Fruit fly (Drosophila melanogaster) whole organism, embryonic: ENCODE measurements around the gene CG5815.
A peak's percentile ranks its signal among the peaks of the same experiment; 100 is the strongest.

ENCODE experiments used
- CG12659 ChIP-seq: fragments of 200-800 bp; sonication (Bioruptor generic); optimal IDR thresholded peaks from 3 replicates; lab custom pipeline; 2017; ENCODE audit warnings: mild to moderate bottlenecking, missing biosample characterization, missing genetic modification reagents, missing genetic modification characterization
- CG14710 ChIP-seq: fragments of 200-800 bp; sonication (Bioruptor generic); optimal IDR thresholded peaks from 3 replicates; lab custom pipeline; 2019; ENCODE audit warnings: missing biosample characterization, mild to moderate bottlenecking, missing genetic modification characterization, moderate library complexity
- CG15601 ChIP-seq: fragments of 200-800 bp; sonication (Bioruptor generic); optimal IDR thresholded peaks from 3 replicates; lab custom pipeline; 2019; ENCODE audit warnings: missing biosample characterization, mild to moderate bottlenecking, missing genetic modification characterization, moderate library complexity
- CG18476 ChIP-seq: fragments of 200-800 bp; sonication (Bioruptor generic); optimal IDR thresholded peaks from 2 replicates; lab custom pipeline; 2016; ENCODE audit warnings: missing biosample characterization, mild to moderate bottlenecking, missing genetic modification characterization
- CG18619 ChIP-seq: fragments of 200-800 bp; sonication (Bioruptor generic); optimal IDR thresholded peaks from 3 replicates; lab custom pipeline; 2017; ENCODE audit warnings: missing biosample characterization, mild to moderate bottlenecking, missing genetic modification characterization
- CG18764 ChIP-seq: fragments of 200-800 bp; sonication (Bioruptor generic); optimal IDR thresholded peaks from 3 replicates; lab custom pipeline; 2016; ENCODE audit warnings: missing biosample characterization, missing genetic modification characterization
- CG3995 ChIP-seq: fragments of 200-800 bp; sonication (Bioruptor generic); optimal IDR thresholded peaks from 3 replicates; lab custom pipeline; 2016; ENCODE audit warnings: missing biosample characterization, missing genetic modification characterization
- CG4617 ChIP-seq: fragments of 200-800 bp; sonication (Bioruptor generic); optimal IDR thresholded peaks from 3 replicates; lab custom pipeline; 2016; ENCODE audit warnings: missing biosample characterization, missing genetic modification characterization, borderline replicate concordance
- CG5180 ChIP-seq: fragments of 200-800 bp; sonication (Bioruptor generic); optimal IDR thresholded peaks from 3 replicates; lab custom pipeline; 2017; ENCODE audit warnings: missing biosample characterization, missing genetic modification characterization, mild to moderate bottlenecking, moderate library complexity, missing genetic modification reagents
- CG6683 ChIP-seq: fragments of 200-800 bp; sonication (Bioruptor generic); optimal IDR thresholded peaks from 2 replicates; lab custom pipeline; 2017; ENCODE audit warnings: missing biosample characterization, mild to moderate bottlenecking, missing genetic modification characterization, missing genetic modification reagents
- CG6689 ChIP-seq: fragments of 200-800 bp; sonication (Bioruptor generic); IDR thresholded peaks from 2 replicates; pipeline ENCODE4 v1.3.6; 2022; ENCODE audit warnings: missing biosample characterization, missing genetic modification characterization
- CG6791 ChIP-seq: fragments of 200-800 bp; sonication (Bioruptor generic); IDR thresholded peaks from 3 replicates; pipeline ENCODE4 v1.3.6; 2022; ENCODE audit warnings: missing biosample characterization, missing genetic modification characterization; ENCODE audit not compliant: partially characterized antibody
- CG7556 ChIP-seq: fragments of 200-800 bp; sonication (Bioruptor generic); optimal IDR thresholded peaks from 2 replicates; lab custom pipeline; 2017; ENCODE audit warnings: missing biosample characterization, mild to moderate bottlenecking, missing genetic modification characterization
- CG9797 ChIP-seq: fragments of 200-800 bp; sonication (Bioruptor generic); optimal IDR thresholded peaks from 3 replicates; lab custom pipeline; 2018; ENCODE audit warnings: missing biosample characterization, mild to moderate bottlenecking, missing genetic modification characterization
- CG9817 ChIP-seq: fragments of 200-800 bp; sonication (Bioruptor generic); optimal IDR thresholded peaks from 2 replicates; lab custom pipeline; 2018; ENCODE audit warnings: missing biosample characterization, mild to moderate bottlenecking, missing genetic modification characterization, moderate library complexity
- Dp ChIP-seq: fragments of 200-800 bp; sonication (Bioruptor generic); optimal IDR thresholded peaks from 2 replicates; lab custom pipeline; 2018; ENCODE audit warnings: missing biosample characterization, mild to moderate bottlenecking, missing genetic modification characterization, moderate library complexity
- E2f2 ChIP-seq: fragments of 200-800 bp; sonication (Bioruptor generic); IDR thresholded peaks from 2 replicates; pipeline ENCODE4 v1.3.6; 2022; ENCODE audit warnings: missing biosample characterization, missing genetic modification characterization
- GATAe ChIP-seq: fragments of 200-800 bp; sonication (Bioruptor generic); conservative IDR thresholded peaks from 2 replicates; pipeline ENCODE4 v1.3.6; 2022; ENCODE audit warnings: missing biosample characterization, missing genetic modification characterization
- Med ChIP-seq: fragments of 200-800 bp; sonication (Bioruptor generic); peaks from one replicate; lab custom pipeline; 2016; ENCODE audit warnings: missing biosample characterization, missing genetic modification characterization, mild to moderate bottlenecking, inconsistent platforms, moderate library complexity
- NFAT ChIP-seq: fragments of 200-800 bp; sonication (Bioruptor generic); IDR thresholded peaks from 2 replicates; pipeline ENCODE4 v1.3.6; 2022; ENCODE audit warnings: missing biosample characterization, missing genetic modification characterization
- Pdp1 ChIP-seq, 2 experiments: fragments of 200-800 bp; sonication (Bioruptor generic); optimal IDR thresholded peaks; 3 replicates each; lab custom pipeline; 2016; ENCODE audit warnings: missing biosample characterization in 2 of 2, missing genetic modification characterization in 2 of 2, mild to moderate bottlenecking in 1 of 2, moderate library complexity in 1 of 2
- Trl ChIP-seq, 3 experiments: fragments of >200 bp in 2 of 3; fragments of 200-800 bp in 1 of 3; sonication (Bioruptor generic) in 1 of 3; optimal IDR thresholded peaks; 2 replicates in 1 of 3; 3 replicates in 2 of 3; lab custom pipeline; 2016 to 2017; ENCODE audit warnings: missing biosample characterization in 1 of 3, missing genetic modification characterization in 1 of 3
- ato ChIP-seq: fragments of 200-800 bp; sonication (Bioruptor generic); IDR thresholded peaks from 2 replicates; pipeline ENCODE4 v1.3.6; 2022; ENCODE audit warnings: missing biosample characterization, missing genetic modification characterization; ENCODE audit not compliant: partially characterized antibody
- chinmo ChIP-seq: fragments of 200-800 bp; sonication (Bioruptor generic); IDR thresholded peaks from 4 replicates; pipeline ENCODE4 v1.3.6; 2022; ENCODE audit warnings: missing biosample characterization, missing genetic modification characterization; ENCODE audit not compliant: partially characterized antibody
- disco-r ChIP-seq: fragments of 200-800 bp; sonication (Bioruptor generic); optimal IDR thresholded peaks from 2 replicates; lab custom pipeline; 2016; ENCODE audit warnings: missing biosample characterization, missing genetic modification characterization
- exex ChIP-seq: fragments of 200-800 bp; sonication (Bioruptor generic); optimal IDR thresholded peaks from 4 replicates; lab custom pipeline; 2018; ENCODE audit warnings: missing biosample characterization, mild to moderate bottlenecking, missing genetic modification characterization, moderate library complexity
- gce ChIP-seq: fragments of 200-800 bp; sonication (Bioruptor generic); IDR thresholded peaks from 3 replicates; pipeline ENCODE4 v1.3.6; 2022; ENCODE audit warnings: missing biosample characterization, missing genetic modification characterization
- gcm ChIP-seq: fragments of 200-800 bp; sonication (Bioruptor generic); optimal IDR thresholded peaks from 2 replicates; lab custom pipeline; 2019; ENCODE audit warnings: missing biosample characterization, mild to moderate bottlenecking, missing genetic modification characterization, moderate library complexity
- grn ChIP-seq: fragments of 200-800 bp; sonication (Bioruptor generic); optimal IDR thresholded peaks from 3 replicates; lab custom pipeline; 2017; ENCODE audit warnings: missing biosample characterization, missing genetic modification characterization
- gsb ChIP-seq: fragments of 200-800 bp; sonication (Bioruptor generic); IDR thresholded peaks from 2 replicates; pipeline ENCODE4 v1.3.6; 2022; ENCODE audit warnings: missing biosample characterization, missing genetic modification characterization
- gt ChIP-seq: fragments of 200-800 bp; sonication (Bioruptor generic); IDR thresholded peaks from 2 replicates; pipeline ENCODE4 v1.3.6; 2022; ENCODE audit warnings: missing biosample characterization, missing genetic modification characterization
- lab ChIP-seq: fragments of 200-800 bp; sonication (Bioruptor generic); optimal IDR thresholded peaks from 3 replicates; lab custom pipeline; 2017; ENCODE audit warnings: missing biosample characterization, missing genetic modification characterization, mild to moderate bottlenecking, moderate library complexity, missing genetic modification reagents
- nerfin-2 ChIP-seq: fragments of 200-800 bp; sonication (Bioruptor generic); IDR thresholded peaks from 2 replicates; pipeline ENCODE4 v1.3.6; 2022; ENCODE audit warnings: missing biosample characterization, missing genetic modification characterization; ENCODE audit not compliant: partially characterized antibody
- org-1 ChIP-seq: fragments of 200-800 bp; sonication (Bioruptor generic); optimal IDR thresholded peaks from 2 replicates; lab custom pipeline; 2017; ENCODE audit warnings: missing biosample characterization, missing genetic modification characterization
- repo ChIP-seq: fragments of 200-800 bp; sonication (Bioruptor generic); optimal IDR thresholded peaks from 2 replicates; lab custom pipeline; 2016; ENCODE audit warnings: missing biosample characterization, missing genetic modification characterization
- rib ChIP-seq: fragments of 200-800 bp; sonication (Bioruptor generic); IDR thresholded peaks from 2 replicates; pipeline ENCODE4 v1.3.6; 2022; ENCODE audit warnings: missing biosample characterization, missing genetic modification characterization
- vvl ChIP-seq: fragments of 200-800 bp; sonication (Bioruptor generic); IDR thresholded peaks from 2 replicates; pipeline ENCODE4 v1.3.6; 2022; ENCODE audit warnings: missing biosample characterization, missing genetic modification characterization
- zfh2 ChIP-seq: fragments of 200-800 bp; sonication (Bioruptor generic); optimal IDR thresholded peaks from 2 replicates; lab custom pipeline; 2016; ENCODE audit warnings: missing biosample characterization, missing genetic modification characterization

CG5815 gene

DNA sequence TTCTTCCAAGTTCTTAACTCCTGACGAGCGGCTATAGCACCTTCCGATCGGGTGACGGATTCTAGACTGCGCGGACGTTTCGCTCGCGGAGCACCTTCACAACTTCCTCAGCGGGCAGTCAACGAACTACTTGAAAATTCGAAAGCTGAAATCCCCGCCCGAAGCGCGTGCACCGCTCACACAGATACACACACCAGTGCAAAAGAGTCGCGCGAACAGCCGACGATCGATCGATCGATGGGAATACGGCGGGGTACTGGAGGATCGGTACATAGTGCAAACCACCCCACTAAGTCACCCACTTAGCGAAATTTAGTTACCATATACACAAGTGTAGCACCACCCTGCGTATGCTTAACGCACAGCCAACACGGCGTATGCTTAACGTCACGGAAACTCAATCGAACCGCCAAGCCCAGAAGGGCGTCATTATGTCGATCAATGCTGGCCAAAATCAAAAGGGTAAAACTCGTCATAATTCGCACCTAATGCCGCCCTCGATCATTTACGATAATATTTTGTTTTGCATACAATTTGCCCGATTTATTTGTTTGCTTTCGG is 6.2 kb upstream of the CG5815 start, which contains the start of gene CAH9 (continued):
- TF ChIP-seq CG6791 (no peak), NFAT (GFP tag; lab: Robert Waterston, UW) (0 out of 2 replicates have a peak, but pooled peaks have one; percentile 3), E2f2 (GFP tag; lab: Robert Waterston, UW) (no peak), CG9817 (tag; lab: Kevin White, UChicago) (no peak), CG6683 (GFP tag; lab: Kevin White, UChicago) (no peak), rib (GFP tag; lab: Robert Waterston, UW) (no peak), CG12659 (GFP tag; lab: Kevin White, UChicago) (no peak)

DNA sequence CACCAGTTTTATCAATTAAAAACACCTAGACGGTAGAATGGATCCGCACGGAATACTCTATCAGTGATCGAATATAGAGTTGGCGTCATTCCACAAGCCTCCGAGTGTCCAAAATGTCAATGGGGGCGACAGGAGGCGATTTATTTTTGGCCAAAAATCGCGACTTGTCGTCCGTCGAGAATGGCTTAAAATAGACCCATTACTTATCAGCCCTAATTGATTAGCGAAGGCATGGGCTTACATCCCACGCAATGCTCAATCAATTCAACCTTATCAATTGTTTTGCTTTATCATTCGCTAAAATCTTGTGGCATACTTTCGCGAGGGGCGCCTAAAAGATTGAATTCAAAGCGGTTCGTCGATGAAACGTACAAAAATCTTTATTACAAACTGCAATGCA is 4.3 kb upstream of the CG5815 start:
- no peak for TF ChIP-seq CG4617
- TF ChIP-seq lab = peak; percentile 60
- TF ChIP-seq CG18619 (GFP tag; lab: Kevin White, UChicago) = no peak
- no peak for TF ChIP-seq CG3995
- TF ChIP-seq CG6689 (GFP tag; lab: Robert Waterston, UW) = no peak
- TF ChIP-seq gsb = no peak
- no peak for TF ChIP-seq CG7556
- 0 out of 4 replicates have a peak, but pooled peaks have one; percentile 41 for TF ChIP-seq chinmo
- TF ChIP-seq CG9797 = no peak
- peak; percentile 80 for TF ChIP-seq grn
- TF ChIP-seq exex = peak; percentile 31
- 0 out of 2 replicates have a peak, but pooled peaks have one; percentile 25 for TF ChIP-seq GATAe (GFP tag; lab: Robert Waterston, UW)
- TF ChIP-seq disco-r (GFP tag; lab: Kevin White, UChicago) = no peak
- TF ChIP-seq Trl (optimal IDR thresholded peaks at IDR 0.05; lab: Kevin White, UChicago) = no peak
- TF ChIP-seq Trl (GFP tag; optimal IDR thresholded peaks at IDR 0.05; lab: Kevin White, UChicago) = no peak
- TF ChIP-seq CG15601 (tag; lab: Kevin White, UChicago) = no peak
- TF ChIP-seq CG14710 (tag; lab: Kevin White, UChicago) = no peak
- TF ChIP-seq Med = no peak
- TF ChIP-seq repo (GFP tag; lab: Kevin White, UChicago) = no peak
- no peak for TF ChIP-seq nerfin-2 (GFP tag; lab: Robert Waterston, UW)

DNA sequence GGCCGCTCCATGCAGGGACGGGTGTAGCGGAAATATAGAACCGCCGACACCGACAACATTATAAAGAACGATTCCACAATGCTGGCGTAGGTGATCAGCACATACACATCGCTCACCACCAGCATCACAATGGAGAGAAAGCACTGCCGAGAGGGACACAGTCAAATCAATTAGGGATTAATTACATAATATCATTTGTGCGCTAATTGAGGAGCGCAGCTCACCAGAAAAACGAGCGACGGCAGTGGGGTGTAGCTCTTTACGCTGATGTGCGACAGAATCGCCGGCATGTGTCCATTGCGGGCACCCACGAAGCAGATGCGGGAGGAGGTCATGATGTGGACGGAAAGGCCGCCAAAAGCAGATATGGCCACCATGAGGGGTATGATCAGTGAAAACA is 2.9 kb upstream of the CG5815 start:
- TF ChIP-seq Dp (GFP tag; lab: Kevin White, UChicago) = no peak
- no peak for TF ChIP-seq ato
- no peak for TF ChIP-seq CG6689 (GFP tag; lab: Robert Waterston, UW)
- no peak for TF ChIP-seq vvl (GFP tag; lab: Robert Waterston, UW)
- TF ChIP-seq gcm (GFP tag; lab: Kevin White, UChicago) = peak; percentile 74
- TF ChIP-seq Pdp1 (GFP tag; optimal IDR thresholded peaks at IDR 0.05; lab: Kevin White, UChicago) = peak in 1 of 2 experiments; percentile 51
- TF ChIP-seq zfh2 (GFP tag; lab: Kevin White, UChicago) = no peak
- TF ChIP-seq gt (GFP tag; lab: Robert Waterston, UW) = no peak
- TF ChIP-seq CG18476 (GFP tag; lab: Kevin White, UChicago) = no peak
- TF ChIP-seq gce (GFP tag; lab: Robert Waterston, UW) = no peak
- TF ChIP-seq CG18764 (GFP tag; lab: Kevin White, UChicago) = no peak
- no peak for TF ChIP-seq CG5180 (GFP tag; lab: Kevin White, UChicago)
- TF ChIP-seq org-1 (GFP tag; lab: Kevin White, UChicago) = no peak
- TF ChIP-seq, all 482 proteins: peak for 2
